Worm (Caenorhabditis elegans) whole organism, midembryonic: ENCODE results near the gene ncs-6.

Source experiments
- T22C8.4 ChIP-seq: fragments of 200-800 bp; sonication (Bioruptor generic); IDR thresholded peaks from 2 replicates; pipeline ENCODE4 v1.3.6; 2022; ENCODE audit warnings: missing genetic modification characterization, missing compliant biosample characterization
- flt-1 ChIP-seq: fragments of 200-800 bp; sonication (Bioruptor generic); IDR thresholded peaks from 2 replicates; pipeline ENCODE4 v1.3.6; 2022; ENCODE audit warnings: missing genetic modification characterization, missing compliant biosample characterization
- klf-2 ChIP-seq: fragments of 200-800 bp; sonication (Bioruptor generic); conservative IDR thresholded peaks from 2 replicates; pipeline ENCODE4 v1.3.6; 2022; ENCODE audit warnings: missing genetic modification reagents, missing genetic modification characterization, missing compliant biosample characterization
- ref-1 ChIP-seq: fragments of 200-800 bp; sonication (Bioruptor generic); conservative IDR thresholded peaks from 2 replicates; pipeline ENCODE4 v1.3.6; 2022; ENCODE audit warnings: missing genetic modification reagents, missing genetic modification characterization, missing compliant biosample characterization
- ztf-23 ChIP-seq: fragments of 200-800 bp; sonication (Bioruptor generic); IDR thresholded peaks from 2 replicates; pipeline ENCODE4 v1.3.6; 2022; ENCODE audit warnings: missing genetic modification reagents, missing genetic modification characterization, missing compliant biosample characterization
- ztf-29 ChIP-seq: fragments of 200-800 bp; sonication (Bioruptor generic); IDR thresholded peaks from 2 replicates; pipeline ENCODE4 v1.3.6; 2022; ENCODE audit warnings: missing genetic modification reagents, missing genetic modification characterization, missing compliant biosample characterization

ce11 chrII:3504717-3505116 is 23.6 kb downstream of the ncs-6 start, which contains the start of gene cyh-1:
- TF ChIP-seq ztf-29 (GFP tag; lab: Robert Waterston, UW) (no peak), ztf-23 (GFP tag; lab: Robert Waterston, UW) (no peak), T22C8.4 (GFP tag; lab: Robert Waterston, UW) (no peak), flt-1 (GFP tag; lab: Robert Waterston, UW) (no peak), ref-1 (GFP tag; lab: Robert Waterston, UW) (no peak), klf-2 (no peak)
